Worm (Caenorhabditis elegans): ENCODE results near the gene rol-6.
A peak's percentile ranks its signal among the peaks of the same experiment; 100 is the strongest.

Gene rol-6

DNA sequence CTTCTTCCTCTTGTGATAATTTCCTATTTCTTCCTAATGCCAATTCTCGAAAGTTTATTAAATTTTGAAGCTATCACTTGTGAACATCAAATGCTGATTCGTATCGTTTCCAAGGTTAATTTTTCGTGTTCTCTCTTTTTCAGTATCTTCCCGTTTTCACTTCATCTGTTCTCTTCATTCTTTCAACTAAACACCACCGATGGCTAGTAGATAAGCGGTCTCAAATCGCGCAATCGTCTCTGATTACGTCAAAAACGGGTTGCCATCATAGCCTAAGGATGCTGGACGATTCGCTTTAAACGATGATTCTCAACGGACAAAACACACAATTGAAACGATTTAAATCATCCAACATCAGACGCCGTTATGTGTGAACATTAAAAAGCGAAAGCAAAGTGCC, 15.3 kb upstream of the rol-6 start:
- no peak for TF ChIP-seq ZK546.5 (tag; optimal IDR thresholded peaks at IDR 0.05)
- TF ChIP-seq nhr-21 (tag; optimal IDR thresholded peaks at IDR 0.05): peak; percentile 28
- no peak for TF ChIP-seq ceh-16 (tag; optimal IDR thresholded peaks at IDR 0.05)
- TF ChIP-seq nhr-6 (tag; optimal IDR thresholded peaks at IDR 0.05): no peak
- no peak for TF ChIP-seq nhr-12 (tag; optimal IDR thresholded peaks at IDR 0.05)
- TF ChIP-seq blmp-1 (tag; optimal IDR thresholded peaks at IDR 0.05; ENCODE audit: insufficient read depth): peak; percentile 96
- TF ChIP-seq peb-1 (tag; optimal IDR thresholded peaks at IDR 0.05): no peak
- TF ChIP-seq lin-11 (tag; optimal IDR thresholded peaks at IDR 0.05): no peak
- no peak for TF ChIP-seq nhr-129 (tag; optimal IDR thresholded peaks at IDR 0.05)
- TF ChIP-seq sem-4 (tag; optimal IDR thresholded peaks at IDR 0.05): peak; percentile 46
- no peak for TF ChIP-seq C34F6.9 (tag; optimal IDR thresholded peaks at IDR 0.05)
- peak; percentile 51 for TF ChIP-seq nhr-25 (tag; optimal IDR thresholded peaks at IDR 0.05)
- no peak for TF ChIP-seq nhr-10 (tag; optimal IDR thresholded peaks at IDR 0.05)
- TF ChIP-seq sma-9 (GFP tag; optimal IDR thresholded peaks at IDR 0.05): peak; percentile 35
- no peak for TF ChIP-seq sma-9 (tag; optimal IDR thresholded peaks at IDR 0.05)
- TF ChIP-seq elt-3 (tag; optimal IDR thresholded peaks at IDR 0.05): no peak

DNA sequence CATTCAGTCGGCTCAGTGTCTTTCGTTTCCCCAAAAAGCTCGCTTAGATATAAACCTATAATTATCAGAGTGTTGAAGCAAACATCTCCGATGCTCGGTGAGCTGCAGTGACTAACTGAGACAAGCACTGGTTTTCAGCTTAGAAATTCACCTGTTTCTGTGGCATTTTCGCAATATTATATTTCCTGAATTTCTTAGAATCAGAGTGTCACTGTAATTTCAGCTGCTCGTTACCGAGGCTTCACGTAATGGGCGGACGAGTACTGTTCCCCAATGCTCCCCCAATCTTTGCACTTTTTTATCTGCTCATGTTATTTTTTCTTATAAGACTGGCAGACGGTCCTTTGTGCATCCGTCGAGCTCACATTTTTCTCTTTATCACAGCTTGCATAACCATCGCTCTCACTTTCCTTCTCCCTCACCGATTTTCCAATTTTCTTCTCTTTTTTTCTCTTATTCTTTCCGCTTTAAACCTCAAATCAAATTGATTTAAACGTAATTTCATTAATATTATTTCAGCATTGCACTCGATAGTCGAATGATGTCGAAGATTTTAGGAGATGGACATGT, 10.8 kb upstream of the rol-6 start, which contains the start of gene trcs-2:
Gene trcs-2, plus strand, starts transcription at position 520 of the 570 bp plus-strand sequence.
- no peak for TF ChIP-seq dmd-4 (tag; optimal IDR thresholded peaks at IDR 0.05)
- TF ChIP-seq blmp-1 (tag; optimal IDR thresholded peaks at IDR 0.05; ENCODE audit: insufficient read depth): no peak
- no peak for TF ChIP-seq unc-62 (GFP tag; optimal IDR thresholded peaks at IDR 0.05)
- TF ChIP-seq crh-2 (tag; optimal IDR thresholded peaks at IDR 0.05): no peak
- TF ChIP-seq mdl-1 (tag; optimal IDR thresholded peaks at IDR 0.05): no peak
- no peak for TF ChIP-seq F13H6.1 (tag; optimal IDR thresholded peaks at IDR 0.05)
- no peak for TF ChIP-seq lsy-2 (tag; optimal IDR thresholded peaks at IDR 0.05)
- no peak for TF ChIP-seq ztf-4 (tag; optimal IDR thresholded peaks at IDR 0.05)
- no peak for TF ChIP-seq R02D3.7 (tag; optimal IDR thresholded peaks at IDR 0.05)
- TF ChIP-seq nhr-12 (tag; optimal IDR thresholded peaks at IDR 0.05): no peak
- TF ChIP-seq C34F6.9 (tag; optimal IDR thresholded peaks at IDR 0.05): no peak
- no peak for TF ChIP-seq elt-1 (tag; optimal IDR thresholded peaks at IDR 0.05)
- no peak for TF ChIP-seq ceh-16 (tag; optimal IDR thresholded peaks at IDR 0.05)
- no peak for TF ChIP-seq lin-39 (tag; optimal IDR thresholded peaks at IDR 0.05)
- TF ChIP-seq nhr-21 (tag; optimal IDR thresholded peaks at IDR 0.05): no peak
- TF ChIP-seq sma-9 (GFP tag; optimal IDR thresholded peaks at IDR 0.05): no peak
- no peak for TF ChIP-seq sma-9 (tag; optimal IDR thresholded peaks at IDR 0.05)

DNA sequence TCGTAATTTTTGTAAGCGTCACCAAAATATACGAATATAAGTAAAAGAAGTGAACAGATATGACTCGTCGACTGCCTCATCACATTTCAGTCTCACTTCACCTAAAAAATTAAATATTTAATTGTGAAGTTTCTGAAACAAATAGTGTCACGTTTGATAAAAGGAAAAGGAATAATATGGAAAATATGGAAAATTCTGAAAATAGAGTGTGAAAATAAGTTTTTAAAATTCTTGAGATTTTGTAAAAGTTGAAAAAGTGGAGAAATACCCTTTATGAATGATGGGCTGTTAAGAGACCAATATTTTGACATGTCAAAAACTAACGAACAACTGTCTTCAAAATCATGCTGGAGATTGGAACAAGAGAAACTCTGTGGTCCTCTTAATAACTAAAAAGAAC, 6.2 kb upstream of the rol-6 start, which contains the start of gene T01B7.9:
Gene T01B7.9, minus strand, starts transcription at position 101 of the 400 bp plus-strand sequence.
- TF ChIP-seq lin-13 (GFP tag; optimal IDR thresholded peaks at IDR 0.05) (no peak), fos-1 (tag; optimal IDR thresholded peaks at IDR 0.05) (no peak), sma-9 (GFP tag; optimal IDR thresholded peaks at IDR 0.05) (no peak), sma-9 (tag; optimal IDR thresholded peaks at IDR 0.05) (no peak), nhr-11 (tag; optimal IDR thresholded peaks at IDR 0.05) (no peak), ZK546.5 (tag; optimal IDR thresholded peaks at IDR 0.05) (no peak), nhr-23 (tag; optimal IDR thresholded peaks at IDR 0.05) (no peak), aly-2 (tag; optimal IDR thresholded peaks at IDR 0.05) (no peak), lin-39 (tag; optimal IDR thresholded peaks at IDR 0.05) (no peak), peb-1 (tag; optimal IDR thresholded peaks at IDR 0.05) (no peak), unc-55 (GFP tag; optimal IDR thresholded peaks at IDR 0.05) (no peak), crh-2 (tag; optimal IDR thresholded peaks at IDR 0.05) (no peak), ztf-1 (GFP tag; conservative IDR thresholded peaks at IDR 0.05) (no peak)

DNA sequence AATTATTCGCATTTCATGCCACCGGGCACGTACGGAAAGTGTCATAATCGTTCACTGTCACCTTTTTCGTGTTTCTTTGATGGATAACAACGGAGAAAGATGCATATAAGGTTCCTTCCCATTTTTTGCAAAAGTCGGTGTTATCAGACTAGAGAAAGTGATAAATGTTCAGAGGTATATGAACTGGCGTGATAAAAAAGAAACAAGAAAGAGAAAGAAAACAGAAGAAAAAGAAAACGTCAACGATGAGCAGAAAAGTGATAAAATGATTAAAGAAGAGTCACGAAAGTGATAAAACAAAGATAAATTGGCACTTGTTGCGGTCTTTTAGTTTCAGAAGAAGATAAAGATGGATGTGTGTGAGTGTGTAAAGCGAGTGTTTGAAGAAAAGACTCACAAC, 2.6 kb upstream of the rol-6 start:
- TF ChIP-seq C34F6.9 (tag; optimal IDR thresholded peaks at IDR 0.05): peak; percentile 7
- TF ChIP-seq nhr-11 (tag; optimal IDR thresholded peaks at IDR 0.05): no peak
- no peak for TF ChIP-seq skn-1 (tag; optimal IDR thresholded peaks at IDR 0.05)
- no peak for TF ChIP-seq Y55F3AM.14 (GFP tag; optimal IDR thresholded peaks at IDR 0.05)
- TF ChIP-seq unc-39 (tag; optimal IDR thresholded peaks at IDR 0.05): no peak
- no peak for TF ChIP-seq alr-1 (tag; optimal IDR thresholded peaks at IDR 0.05)
- TF ChIP-seq blmp-1 (tag; optimal IDR thresholded peaks at IDR 0.05; ENCODE audit: insufficient read depth): peak; percentile 88
- TF ChIP-seq nhr-129 (tag; optimal IDR thresholded peaks at IDR 0.05): no peak
- TF ChIP-seq aly-2 (tag; optimal IDR thresholded peaks at IDR 0.05): no peak
- no peak for TF ChIP-seq lin-13 (GFP tag; optimal IDR thresholded peaks at IDR 0.05)
- peak; percentile 17 for TF ChIP-seq fos-1 (tag; optimal IDR thresholded peaks at IDR 0.05)
- TF ChIP-seq crh-2 (tag; optimal IDR thresholded peaks at IDR 0.05): no peak
- no peak for TF ChIP-seq gmeb-1 (tag; optimal IDR thresholded peaks at IDR 0.05)
- no peak for TF ChIP-seq egl-27 (tag; optimal IDR thresholded peaks at IDR 0.05)
- TF ChIP-seq nhr-6 (tag; optimal IDR thresholded peaks at IDR 0.05): no peak
- TF ChIP-seq sma-9 (GFP tag; optimal IDR thresholded peaks at IDR 0.05): peak; percentile 28
- TF ChIP-seq sma-9 (tag; optimal IDR thresholded peaks at IDR 0.05): no peak
- TF ChIP-seq lin-11 (tag; optimal IDR thresholded peaks at IDR 0.05): no peak
- peak; percentile 19 for TF ChIP-seq nhr-21 (tag; optimal IDR thresholded peaks at IDR 0.05)
- TF ChIP-seq mbf-1 (tag; optimal IDR thresholded peaks at IDR 0.05): no peak
- no peak for TF ChIP-seq nhr-237 (tag; optimal IDR thresholded peaks at IDR 0.05)
- TF ChIP-seq elt-3 (tag; optimal IDR thresholded peaks at IDR 0.05): no peak
- TF ChIP-seq F13H6.1 (tag; optimal IDR thresholded peaks at IDR 0.05): no peak
- no peak for TF ChIP-seq ceh-16 (tag; optimal IDR thresholded peaks at IDR 0.05)
- no peak for TF ChIP-seq nhr-77 (tag; optimal IDR thresholded peaks at IDR 0.05)
- no peak for TF ChIP-seq dmd-4 (tag; optimal IDR thresholded peaks at IDR 0.05)
- TF ChIP-seq mab-5 (tag; optimal IDR thresholded peaks at IDR 0.05): no peak
- TF ChIP-seq ztf-1 (GFP tag; conservative IDR thresholded peaks at IDR 0.05): no peak

Measured in whole organism, L2 larva.